3 worm cellular contexts compared by ENCODE assay signal in genomic region chrX:7076485-7076884, ce11.
A peak's percentile ranks its signal among the peaks of the same experiment; 100 is the strongest.
TF ChIP-seq lines count a peak whose summit lies in the region.

No protein-coding gene starts in this region.

TF ChIP-seq in whole organism, L1 larva, 84 proteins besides CTCF, POLR2A, EP300 and RAD21:
- peak; percentile 34 for TF ChIP-seq xbp-1 (tag; optimal IDR thresholded peaks at IDR 0.05; lab: Kevin White, UChicago)
- peak; percentile 80 for TF ChIP-seq lin-39 (tag; optimal IDR thresholded peaks at IDR 0.05; lab: Kevin White, UChicago)
- peak; percentile 83 for TF ChIP-seq lin-14 (GFP tag; optimal IDR thresholded peaks at IDR 0.05; lab: Kevin White, UChicago)
- no peak for TF ChIP-seq pag-3 (tag; optimal IDR thresholded peaks at IDR 0.05; lab: Kevin White, UChicago; ENCODE audit: borderline replicate concordance, insufficient read depth)
- peak; percentile 54 for TF ChIP-seq nhr-71 (tag; optimal IDR thresholded peaks at IDR 0.05; lab: Kevin White, UChicago)
- TF ChIP-seq ceh-90 (tag; optimal IDR thresholded peaks at IDR 0.05; lab: Kevin White, UChicago), result no peak
- TF ChIP-seq efl-1 (optimal IDR thresholded peaks at IDR 0.05; lab: Kevin White, UChicago), result no peak
- TF ChIP-seq efl-1 (GFP tag; optimal IDR thresholded peaks at IDR 0.05 in 1 of 2; lab: Kevin White, UChicago), result peak in 1 of 2 experiments; percentile 83
- TF ChIP-seq rnt-1 (tag; optimal IDR thresholded peaks at IDR 0.05; lab: Kevin White, UChicago), result peak; percentile 57

TF ChIP-seq in whole organism, L2 larva, 48 proteins besides CTCF, POLR2A, EP300 and RAD21:
- peak; percentile 26 for TF ChIP-seq C34F6.9 (tag; optimal IDR thresholded peaks at IDR 0.05; lab: Kevin White, UChicago)
- TF ChIP-seq aly-2 (tag; optimal IDR thresholded peaks at IDR 0.05; lab: Kevin White, UChicago), result no peak
- peak; percentile 60 for TF ChIP-seq nhr-129 (tag; optimal IDR thresholded peaks at IDR 0.05; lab: Kevin White, UChicago)

TF ChIP-seq in whole organism, L4 larva, 104 proteins besides CTCF, POLR2A, EP300 and RAD21:
- TF ChIP-seq lsy-2 (tag; optimal IDR thresholded peaks at IDR 0.05; lab: Kevin White, UChicago) (no peak), ceh-44 (GFP tag; IDR thresholded peaks at IDR 0.05; lab: Robert Waterston, UW) (no peak), daf-16 (GFP tag; optimal IDR thresholded peaks at IDR 0.05; lab: Kevin White, UChicago) (peak in 1 of 2 experiments; percentile 89), daf-16 (tag; optimal IDR thresholded peaks at IDR 0.05; lab: Kevin White, UChicago) (no peak), aha-1 (tag; lab: Kevin White, UChicago) (peak; percentile 51), ceh-82 (tag; optimal IDR thresholded peaks at IDR 0.05; lab: Kevin White, UChicago) (no peak), snpc-1.2 (GFP tag; IDR thresholded peaks at IDR 0.05; lab: Robert Waterston, UW) (no peak)

Comparison
In these comparisons a context has a peak if more than half of its experiments do, and no peak if none do; other contexts are left out.
1. Of the 29 proteins assayed by ChIP-seq in both whole organism, L4 larva and whole organism, L1 larva: peak only in whole organism, L4 larva: aha-1; only in whole organism, L1 larva: lin-39; in both: none; in neither: 27.